Worm (Caenorhabditis elegans): ENCODE measurements around the gene sri-18.
A peak's percentile ranks its signal among the peaks of the same experiment; 100 is the strongest.

sri-18 gene

DNA sequence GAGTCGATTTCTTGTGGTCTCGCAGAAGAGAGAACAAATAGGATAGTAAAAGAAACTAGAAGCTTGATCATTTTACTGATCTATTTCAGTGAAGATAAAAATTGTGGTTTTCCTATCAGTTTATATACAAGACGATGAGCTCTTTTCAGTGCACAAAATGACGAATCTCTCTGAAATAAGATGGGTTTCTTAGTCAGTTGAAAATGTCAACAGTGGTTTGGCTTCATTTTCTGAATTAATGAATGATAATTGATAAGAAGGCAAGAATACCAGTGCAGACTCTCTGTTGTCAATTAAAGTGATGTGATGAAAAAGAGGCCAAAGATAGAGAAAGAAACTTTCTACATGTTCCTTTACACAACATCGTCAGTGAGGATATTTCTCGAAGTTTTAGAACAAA, 21.0 kb upstream of the sri-18 start, which contains the start of gene lys-2:
Gene lys-2, minus strand, starts transcription at position 101 of the 400 bp plus-strand sequence.
- TF ChIP-seq dmd-6 (GFP tag; IDR thresholded peaks at IDR 0.05) (peak; percentile 80), lin-1 (GFP tag; IDR thresholded peaks at IDR 0.05) (0 out of 2 replicates have a peak, but pooled peaks have one; percentile 32), pqm-1 (tag; optimal IDR thresholded peaks at IDR 0.05) (peak; percentile 88), daf-8 (GFP tag; IDR thresholded peaks at IDR 0.05) (no peak), nhr-6 (tag; optimal IDR thresholded peaks at IDR 0.05) (peak; percentile 42), nhr-28 (tag; optimal IDR thresholded peaks at IDR 0.05) (peak; percentile 82), daf-16 (GFP tag; optimal IDR thresholded peaks at IDR 0.05) (no peak), daf-16 (tag; optimal IDR thresholded peaks at IDR 0.05) (peak; percentile 94), aha-1 (tag) (peak; percentile 29), spr-1 (tag; optimal IDR thresholded peaks at IDR 0.05) (no peak), dve-1 (tag; optimal IDR thresholded peaks at IDR 0.05; ENCODE audit: insufficient read depth) (peak; percentile 39)

DNA sequence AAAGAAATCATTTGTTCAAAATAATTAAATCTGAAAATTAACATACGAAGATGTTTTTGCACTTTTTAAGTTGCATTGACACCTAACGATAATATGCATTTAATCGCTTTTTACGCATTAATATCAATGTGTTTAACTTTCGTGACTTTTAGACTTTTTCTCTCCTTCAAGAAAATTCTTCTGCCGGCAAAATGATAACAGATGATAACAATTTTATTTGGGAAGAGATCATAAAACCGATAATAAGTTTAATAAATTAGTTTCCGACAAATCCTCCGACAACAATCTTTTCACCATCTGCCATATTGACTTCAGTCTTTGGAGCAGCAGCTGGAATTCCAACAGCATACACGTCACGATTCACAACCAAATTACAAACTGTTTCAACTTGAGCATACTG, 19.8 kb upstream of the sri-18 start:
- TF ChIP-seq lsy-2 (tag; optimal IDR thresholded peaks at IDR 0.05): no peak
- no peak for TF ChIP-seq nhr-48 (tag; optimal IDR thresholded peaks at IDR 0.05)
- peak; percentile 83 for TF ChIP-seq dve-1 (tag; optimal IDR thresholded peaks at IDR 0.05; ENCODE audit: insufficient read depth)
- no peak for TF ChIP-seq T20F7.1 (GFP tag; optimal IDR thresholded peaks at IDR 0.05)
- no peak for TF ChIP-seq fos-1 (tag; optimal IDR thresholded peaks at IDR 0.05)
- TF ChIP-seq nhr-102 (tag; optimal IDR thresholded peaks at IDR 0.05): no peak
- TF ChIP-seq dpl-1 (GFP tag; optimal IDR thresholded peaks at IDR 0.05): no peak
- TF ChIP-seq dmd-8 (GFP tag; IDR thresholded peaks at IDR 0.05): no peak
- no peak for TF ChIP-seq nhr-42 (GFP tag; IDR thresholded peaks at IDR 0.05)
- no peak for TF ChIP-seq egl-43 (GFP tag; IDR thresholded peaks at IDR 0.05)
- no peak for TF ChIP-seq duxl-1 (tag; optimal IDR thresholded peaks at IDR 0.05; ENCODE audit: poor library complexity)
- TF ChIP-seq ces-1 (GFP tag; optimal IDR thresholded peaks at IDR 0.05): no peak
- no peak for TF ChIP-seq gei-8 (GFP tag; optimal IDR thresholded peaks at IDR 0.05)
- no peak for TF ChIP-seq ceh-44 (GFP tag; IDR thresholded peaks at IDR 0.05)
- no peak for TF ChIP-seq D1046.2 (GFP tag; IDR thresholded peaks at IDR 0.05)
- TF ChIP-seq daf-8 (GFP tag; IDR thresholded peaks at IDR 0.05): no peak
- peak; percentile 63 for TF ChIP-seq dmd-6 (GFP tag; IDR thresholded peaks at IDR 0.05)
- TF ChIP-seq mep-1 (tag; optimal IDR thresholded peaks at IDR 0.05): no peak
- TF ChIP-seq nhr-111 (GFP tag; optimal IDR thresholded peaks at IDR 0.05): no peak
- no peak for TF ChIP-seq lir-3 (tag; optimal IDR thresholded peaks at IDR 0.05)
- TF ChIP-seq nhr-28 (tag; optimal IDR thresholded peaks at IDR 0.05): peak; percentile 70
- peak; percentile 46 for TF ChIP-seq hlh-11 (tag; optimal IDR thresholded peaks at IDR 0.05)
- no peak for TF ChIP-seq pha-4 (GFP tag; IDR thresholded peaks at IDR 0.05)
- no peak for TF ChIP-seq pha-4 (tag; optimal IDR thresholded peaks at IDR 0.05)
- TF ChIP-seq mxl-2 (GFP tag; conservative IDR thresholded peaks at IDR 0.05): no peak
- TF ChIP-seq F49E8.2 (tag; optimal IDR thresholded peaks at IDR 0.05; ENCODE audit: borderline replicate concordance): no peak
- TF ChIP-seq hlh-30 (tag; optimal IDR thresholded peaks at IDR 0.05; ENCODE audit: insufficient read depth): no peak
- peak; percentile 28 for TF ChIP-seq nhr-77 (tag; optimal IDR thresholded peaks at IDR 0.05)
- TF ChIP-seq ceh-20 (GFP tag; IDR thresholded peaks at IDR 0.05): no peak
- TF ChIP-seq lin-15B (tag; optimal IDR thresholded peaks at IDR 0.05): no peak
- no peak for TF ChIP-seq nhr-10 (tag; optimal IDR thresholded peaks at IDR 0.05)
- TF ChIP-seq zfp-2 (tag; optimal IDR thresholded peaks at IDR 0.05): no peak
- no peak for TF ChIP-seq aha-1 (tag)
- no peak for TF ChIP-seq lin-13 (GFP tag; optimal IDR thresholded peaks at IDR 0.05)
- TF ChIP-seq arid-1 (GFP tag; conservative IDR thresholded peaks at IDR 0.05): no peak
- no peak for TF ChIP-seq hmg-1.1 (GFP tag; IDR thresholded peaks at IDR 0.05)
- TF ChIP-seq tag-97 (GFP tag; IDR thresholded peaks at IDR 0.05): no peak
- TF ChIP-seq spr-3 (GFP tag; optimal IDR thresholded peaks at IDR 0.05): no peak
- peak in 1 of 2 experiments; percentile 18 for TF ChIP-seq hif-1 (tag; optimal IDR thresholded peaks at IDR 0.05)
- TF ChIP-seq mdt-29 (GFP tag; IDR thresholded peaks at IDR 0.05): no peak
- TF ChIP-seq nhr-11 (tag; optimal IDR thresholded peaks at IDR 0.05): no peak
- TF ChIP-seq Y105C5A.15 (GFP tag; IDR thresholded peaks at IDR 0.05): no peak
- peak; percentile 69 for TF ChIP-seq pqm-1 (tag; optimal IDR thresholded peaks at IDR 0.05)
- no peak for TF ChIP-seq set-16 (GFP tag; IDR thresholded peaks at IDR 0.05)
- TF ChIP-seq zip-2 (tag; optimal IDR thresholded peaks at IDR 0.05): no peak

All from whole organism, L4 larva.